Worm (Caenorhabditis elegans) whole organism, L1 larva: Measurements from ENCODE around the gene spig-3.

ENCODE experiments used
- egl-13 ChIP-seq: sonication (generic microtip); optimal IDR thresholded peaks from 2 replicates; lab custom pipeline; 2016; ENCODE audit warnings: missing genotype, missing genetic modification reagents, missing genetic modification characterization, missing compliant biosample characterization
- pqm-1 ChIP-seq: sonication (generic microtip); optimal IDR thresholded peaks from 3 replicates; lab custom pipeline; 2017; ENCODE audit warnings: missing biosample characterization, missing genetic modification characterization

- TF ChIP-seq egl-13 (tag; lab: Kevin White, UChicago) = no peak
- no peak for TF ChIP-seq pqm-1
These were observed 45.2 kb downstream of the spig-3 start, which contains the start of gene K02E11.7 for ce11 chrV:14254221-14254620.
